Fruit fly (Drosophila melanogaster): ENCODE data around the gene Mrp4.
A peak's percentile ranks its signal among the peaks of the same experiment; 100 is the strongest.

Gene Mrp4

DNA sequence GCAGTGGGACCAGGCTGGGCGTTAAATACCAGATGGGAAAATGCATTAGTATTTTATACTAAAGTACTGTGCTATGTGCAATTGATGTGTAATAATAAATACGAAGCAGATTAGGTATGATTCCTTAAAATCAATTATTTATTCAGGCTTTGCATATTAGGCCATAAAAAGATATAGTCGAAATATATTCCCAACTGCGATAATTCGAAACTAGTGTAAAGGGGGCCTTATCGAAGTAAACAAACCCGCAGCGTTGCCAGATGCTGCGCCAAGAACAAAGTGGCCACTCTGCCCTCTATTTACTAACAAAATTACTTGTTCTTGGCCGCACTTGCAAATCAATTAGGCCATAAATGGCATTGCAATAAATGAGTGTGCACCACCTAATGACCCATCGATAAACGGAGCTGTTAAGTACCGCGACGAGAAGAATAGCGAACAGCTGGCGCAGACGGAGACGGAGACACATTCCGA is 11.5 kb upstream of the Mrp4 start, which contains the start of gene CG10898 (continued):
- peak; percentile 69 for TF ChIP-seq woc (GFP tag; optimal IDR thresholded peaks at IDR 0.05)
- peak; percentile 68 for TF ChIP-seq Jra (GFP tag; optimal IDR thresholded peaks at IDR 0.05)
- peak; percentile 58 for TF ChIP-seq Hr83 (GFP tag; optimal IDR thresholded peaks at IDR 0.05; ENCODE audit: poor library complexity, severe bottlenecking)
- TF ChIP-seq lola (GFP tag; optimal IDR thresholded peaks at IDR 0.05), result no peak
- peak; percentile 83 for TF ChIP-seq Vsx2 (GFP tag; optimal IDR thresholded peaks at IDR 0.05; ENCODE audit: partially characterized antibody)
- peak; percentile 99 for TF ChIP-seq fru (GFP tag; optimal IDR thresholded peaks at IDR 0.05)
- peak; percentile 82 for TF ChIP-seq tai (GFP tag; optimal IDR thresholded peaks at IDR 0.05)
- peak; percentile 65 for TF ChIP-seq OdsH (GFP tag; optimal IDR thresholded peaks at IDR 0.05)

DNA sequence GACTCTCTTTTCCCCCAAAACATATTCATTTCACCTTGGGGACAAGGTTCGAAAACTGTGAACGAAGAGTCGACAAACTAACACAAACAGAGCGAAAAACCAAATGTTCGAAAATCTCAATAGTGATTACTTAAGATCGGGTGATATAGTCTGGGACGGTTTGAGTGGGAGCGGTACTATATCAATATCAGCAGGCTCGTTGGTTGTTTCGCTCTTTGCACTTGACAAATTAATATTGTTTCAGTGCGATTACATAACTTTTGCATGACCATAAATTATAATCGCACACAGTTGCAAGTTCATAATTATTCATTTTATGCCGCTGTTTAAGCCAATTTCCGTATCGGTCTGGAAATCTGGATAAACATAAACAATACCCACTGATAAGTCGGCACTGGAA is 7.4 kb upstream of the Mrp4 start:
- TF ChIP-seq pan (optimal IDR thresholded peaks at IDR 0.05) (no peak), sv (GFP tag; optimal IDR thresholded peaks at IDR 0.05) (no peak), rgr (GFP tag; optimal IDR thresholded peaks at IDR 0.05) (no peak), lola (GFP tag; optimal IDR thresholded peaks at IDR 0.05) (no peak), CrebA (GFP tag; optimal IDR thresholded peaks at IDR 0.05; ENCODE audit: borderline replicate concordance) (no peak), usp (GFP tag; optimal IDR thresholded peaks at IDR 0.05) (no peak), N (GFP tag; optimal IDR thresholded peaks at IDR 0.05) (no peak), sage (GFP tag; optimal IDR thresholded peaks at IDR 0.05) (no peak), HLH106 (tag; optimal IDR thresholded peaks at IDR 0.05) (no peak), Myc (optimal IDR thresholded peaks at IDR 0.05) (no peak), Rel (GFP tag; optimal IDR thresholded peaks at IDR 0.05) (no peak), Rel (tag; optimal IDR thresholded peaks at IDR 0.05) (no peak), dmrt93B (GFP tag; optimal IDR thresholded peaks at IDR 0.05) (no peak), Hnf4 (GFP tag; optimal IDR thresholded peaks at IDR 0.05) (no peak)

DNA sequence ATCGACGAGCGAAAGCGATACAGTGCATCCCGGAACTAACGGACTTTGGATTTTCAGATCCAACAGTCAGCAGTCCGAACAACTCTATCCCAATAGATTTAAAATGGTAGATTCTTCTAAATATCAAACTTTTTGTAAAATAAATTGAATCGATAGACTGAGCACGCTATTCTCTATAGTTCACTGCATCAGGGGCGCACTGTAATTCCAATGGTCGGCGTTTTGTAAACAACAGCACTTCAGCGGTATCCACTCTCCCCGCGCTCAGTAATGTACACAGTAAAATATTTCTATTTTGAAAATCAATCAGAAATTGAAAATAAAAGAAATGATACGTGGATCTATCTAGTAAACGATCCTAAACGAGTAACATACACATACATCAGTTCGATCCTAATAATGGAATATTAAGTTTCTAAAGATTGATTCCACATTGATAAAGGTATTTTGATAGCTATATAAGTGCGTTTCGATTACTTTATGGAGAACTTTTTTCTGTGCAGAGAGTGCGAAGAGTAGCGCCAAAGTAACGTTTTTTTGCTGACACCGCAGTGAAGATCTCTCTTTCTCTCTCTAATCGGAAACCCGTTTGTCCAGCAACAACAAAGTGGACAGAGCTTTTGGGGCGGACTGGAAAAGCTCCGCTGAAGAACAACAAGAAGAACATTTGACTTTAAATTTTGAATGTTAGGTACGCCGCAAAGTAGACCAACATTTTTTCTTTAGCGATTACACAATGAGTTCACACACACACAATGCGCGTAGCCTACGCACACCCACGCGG is 6.5 kb upstream of the Mrp4 start:
- TF ChIP-seq pan (optimal IDR thresholded peaks at IDR 0.05) (no peak), Hnf4 (GFP tag; optimal IDR thresholded peaks at IDR 0.05) (peak; percentile 96), HLH106 (tag; optimal IDR thresholded peaks at IDR 0.05) (peak; percentile 97), Dif (GFP tag; optimal IDR thresholded peaks at IDR 0.05; ENCODE audit: partially characterized antibody) (peak; percentile 67), sv (GFP tag; optimal IDR thresholded peaks at IDR 0.05) (peak; percentile 88), rgr (GFP tag; optimal IDR thresholded peaks at IDR 0.05) (peak; percentile 97), Hr83 (GFP tag; optimal IDR thresholded peaks at IDR 0.05; ENCODE audit: poor library complexity, severe bottlenecking) (peak; percentile 69), OdsH (GFP tag; optimal IDR thresholded peaks at IDR 0.05) (peak; percentile 97), Sp1 (GFP tag; optimal IDR thresholded peaks at IDR 0.05) (peak; percentile 94), GATAd (GFP tag; optimal IDR thresholded peaks at IDR 0.05) (peak; percentile 48), jim (GFP tag; optimal IDR thresholded peaks at IDR 0.05) (peak; percentile 8), Rel (GFP tag; optimal IDR thresholded peaks at IDR 0.05) (peak; percentile 82), Rel (tag; optimal IDR thresholded peaks at IDR 0.05) (peak; percentile 81), dsf (GFP tag; optimal IDR thresholded peaks at IDR 0.05; ENCODE audit: borderline replicate concordance) (peak; percentile 75), Hr78 (GFP tag; optimal IDR thresholded peaks at IDR 0.05) (no peak), tai (GFP tag; optimal IDR thresholded peaks at IDR 0.05) (peak; percentile 90), lola (GFP tag; optimal IDR thresholded peaks at IDR 0.05) (no peak), foxo (GFP tag; optimal IDR thresholded peaks at IDR 0.05) (peak; percentile 93 to 99), dmrt93B (GFP tag; optimal IDR thresholded peaks at IDR 0.05) (peak; percentile 89), woc (GFP tag; optimal IDR thresholded peaks at IDR 0.05) (peak; percentile 99), usp (GFP tag; optimal IDR thresholded peaks at IDR 0.05) (no peak), Vsx2 (GFP tag; optimal IDR thresholded peaks at IDR 0.05; ENCODE audit: partially characterized antibody) (peak; percentile 81), psq (GFP tag; optimal IDR thresholded peaks at IDR 0.05) (peak; percentile 92), sage (GFP tag; optimal IDR thresholded peaks at IDR 0.05) (peak; percentile 89), h (GFP tag; optimal IDR thresholded peaks at IDR 0.05) (peak; percentile 98), Myc (optimal IDR thresholded peaks at IDR 0.05) (peak; percentile 73), fru (GFP tag; optimal IDR thresholded peaks at IDR 0.05) (peak; percentile 100), CG9705 (GFP tag; optimal IDR thresholded peaks at IDR 0.05) (peak; percentile 96), Abd-B (GFP tag; optimal IDR thresholded peaks at IDR 0.05) (peak; percentile 6), Jra (GFP tag; optimal IDR thresholded peaks at IDR 0.05) (peak; percentile 89), br (GFP tag; optimal IDR thresholded peaks at IDR 0.05) (peak; percentile 97), N (GFP tag; optimal IDR thresholded peaks at IDR 0.05) (peak; percentile 67), brk (GFP tag; optimal IDR thresholded peaks at IDR 0.05) (peak; percentile 87), ey (GFP tag; optimal IDR thresholded peaks at IDR 0.05) (peak; percentile 97), CG32264 (GFP tag; optimal IDR thresholded peaks at IDR 0.05) (peak; percentile 90), Mio (GFP tag; optimal IDR thresholded peaks at IDR 0.05) (peak; percentile 81), CrebA (GFP tag; optimal IDR thresholded peaks at IDR 0.05; ENCODE audit: borderline replicate concordance) (peak; percentile 84), dl (GFP tag; optimal IDR thresholded peaks at IDR 0.05; ENCODE audit: insufficient read depth in 1 of 2, partially characterized antibody in 2 of 2) (peak in 1 of 2 experiments; percentile 81), Dfd (GFP tag; optimal IDR thresholded peaks at IDR 0.05) (no peak)

All from whole organism, wandering third instar larva.